Fruit fly (Drosophila melanogaster): ENCODE measurements around the gene Gdi.

DNA sequence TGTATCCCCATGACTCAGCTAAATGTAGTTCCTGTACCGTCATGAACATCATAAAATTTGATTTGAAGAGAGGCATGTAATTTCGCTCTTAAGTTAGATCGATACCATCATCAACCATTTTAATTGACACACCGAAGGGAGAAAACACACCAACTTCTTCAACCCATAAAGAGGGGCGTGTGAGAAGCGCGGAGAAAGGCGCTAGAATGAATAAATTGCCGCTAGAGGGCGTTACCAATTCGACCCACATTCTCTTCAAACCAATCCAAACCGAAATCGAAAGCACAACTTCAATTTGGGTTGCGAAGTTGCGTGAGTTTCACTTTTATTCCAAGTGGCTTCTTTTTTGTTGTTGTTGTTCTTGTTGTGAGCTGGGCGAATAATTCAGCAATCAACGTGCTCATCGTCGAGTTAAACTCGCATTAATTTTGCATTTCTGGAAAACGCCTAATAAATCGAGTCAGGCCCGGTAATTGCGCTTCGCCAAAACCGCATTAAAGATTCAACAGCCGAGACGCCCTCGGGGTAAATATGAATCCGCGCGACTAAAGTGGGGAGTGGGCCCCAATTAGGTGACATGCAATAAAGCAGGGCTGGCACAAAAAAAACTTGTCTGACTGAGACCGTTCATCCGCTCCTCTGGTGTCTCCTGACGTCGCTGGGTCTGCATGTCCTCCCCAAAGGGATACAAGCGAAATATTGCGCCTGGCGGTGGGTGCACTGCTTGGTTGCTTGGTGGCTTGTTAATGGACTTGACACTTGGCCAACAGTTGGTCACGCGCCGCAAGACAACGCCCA is 17.9 kb upstream of the Gdi start:
- TF ChIP-seq insv (optimal IDR thresholded peaks at IDR 0.05) (no peak), Sin3A (optimal IDR thresholded peaks at IDR 0.05) (no peak)
